Fruit fly (Drosophila melanogaster) whole organism, pupa: ENCODE measurements around the gene Hex-t2.

ENCODE experiments used
- CG10348 ChIP-seq: fragments of 200-800 bp; sonication (Bioruptor generic); IDR thresholded peaks from 2 replicates; pipeline ENCODE4 v1.3.6; 2022; ENCODE audit warnings: missing biosample characterization, missing genetic modification characterization
- CG15710 ChIP-seq: fragments of 200-800 bp; sonication (Bioruptor generic); optimal IDR thresholded peaks from 2 replicates; lab custom pipeline; 2018; ENCODE audit warnings: missing biosample characterization, mild to moderate bottlenecking, missing genetic modification characterization, moderate library complexity
- CG17806 ChIP-seq: fragments of 200-800 bp; sonication (Bioruptor generic); optimal IDR thresholded peaks from 2 replicates; lab custom pipeline; 2018; ENCODE audit warnings: missing biosample characterization, mild to moderate bottlenecking, missing genetic modification characterization, moderate library complexity
- CG32121 ChIP-seq: fragments of 200-800 bp; sonication (Bioruptor generic); IDR thresholded peaks from 2 replicates; pipeline ENCODE4 v1.3.6; 2022; ENCODE audit warnings: missing biosample characterization, missing genetic modification characterization
- CG34367 ChIP-seq: fragments of 200-800 bp; sonication (Bioruptor generic); optimal IDR thresholded peaks from 2 replicates; lab custom pipeline; 2018; ENCODE audit warnings: missing biosample characterization, mild to moderate bottlenecking, missing genetic modification characterization
- CG4496 ChIP-seq: fragments of 200-800 bp; sonication (Bioruptor generic); IDR thresholded peaks from 3 replicates; pipeline ENCODE4 v1.3.6; 2022; ENCODE audit warnings: missing biosample characterization, missing genetic modification characterization
- D1 ChIP-seq: fragments of 200-800 bp; sonication (Bioruptor generic); optimal IDR thresholded peaks from 2 replicates; lab custom pipeline; 2018; ENCODE audit warnings: missing biosample characterization, mild to moderate bottlenecking, missing genetic modification characterization, moderate library complexity
- EcR ChIP-seq: fragments of 200-800 bp; sonication (Bioruptor generic); optimal IDR thresholded peaks from 3 replicates; lab custom pipeline; 2019; ENCODE audit warnings: missing biosample characterization, missing genetic modification characterization, mild to moderate bottlenecking, moderate library complexity, missing genetic modification reagents
- Ets98B ChIP-seq: fragments of 200-800 bp; sonication (Bioruptor generic); IDR thresholded peaks from 2 replicates; pipeline ENCODE4 v1.3.6; 2022; ENCODE audit warnings: missing biosample characterization, missing genetic modification characterization
- Pif1A ChIP-seq: fragments of 200-800 bp; sonication (Bioruptor generic); optimal IDR thresholded peaks from 3 replicates; lab custom pipeline; 2016; ENCODE audit warnings: missing biosample characterization, missing genetic modification characterization
- Pif1B ChIP-seq: fragments of 200-800 bp; sonication (Bioruptor generic); optimal IDR thresholded peaks from 3 replicates; lab custom pipeline; 2016; ENCODE audit warnings: missing biosample characterization, missing genetic modification characterization
- Snoo ChIP-seq: fragments of 200-800 bp; sonication (Bioruptor generic); optimal IDR thresholded peaks from 3 replicates; lab custom pipeline; 2017; ENCODE audit warnings: missing biosample characterization, mild to moderate bottlenecking, missing genetic modification characterization, inconsistent platforms
- fd96Ca ChIP-seq: fragments of 200-800 bp; sonication (Bioruptor generic); IDR thresholded peaks from 3 replicates; pipeline ENCODE4 v1.3.6; 2022; ENCODE audit warnings: missing biosample characterization, missing genetic modification characterization
- gl ChIP-seq: fragments of 200-800 bp; sonication (Bioruptor generic); optimal IDR thresholded peaks from 2 replicates; lab custom pipeline; 2018; ENCODE audit warnings: missing biosample characterization, mild to moderate bottlenecking, missing genetic modification characterization

dm6 chr3R:26432526-26432925, 17.9 kb upstream of the Hex-t2 start:
- TF ChIP-seq CG32121 (GFP tag; lab: Robert Waterston, UW) (no peak), CG10348 (GFP tag; lab: Robert Waterston, UW) (no peak), CG17806 (tag; lab: Kevin White, UChicago) (no peak), CG4496 (GFP tag; lab: Robert Waterston, UW) (no peak), EcR (GFP tag; lab: Kevin White, UChicago) (no peak), Snoo (tag; lab: Kevin White, UChicago) (no peak), gl (tag; lab: Kevin White, UChicago) (no peak), Ets98B (GFP tag; lab: Robert Waterston, UW) (no peak), CG34367 (no peak), CG15710 (tag; lab: Kevin White, UChicago) (no peak), D1 (tag; lab: Kevin White, UChicago) (no peak), Pif1A (GFP tag; lab: Kevin White, UChicago) (no peak), fd96Ca (no peak), Pif1B (GFP tag; lab: Kevin White, UChicago) (no peak)
